Worm (Caenorhabditis elegans) whole organism, late embryonic: ENCODE measurements around the gene dpy-22.

ENCODE experiments used
- C08G9.2 ChIP-seq: sonication (generic microtip); optimal IDR thresholded peaks from 2 replicates; lab custom pipeline; 2016; ENCODE audit warnings: mild to moderate bottlenecking, missing genetic modification characterization, moderate library complexity, missing compliant biosample characterization
- F13H6.1 ChIP-seq: sonication (generic microtip); optimal IDR thresholded peaks from 2 replicates; lab custom pipeline; 2016; ENCODE audit warnings: missing genetic modification characterization, missing compliant biosample characterization
- K02D7.2 ChIP-seq: sonication (generic microtip); optimal IDR thresholded peaks from 2 replicates; lab custom pipeline; 2017; ENCODE audit warnings: mild to moderate bottlenecking, missing genetic modification characterization, missing compliant biosample characterization
- K09A11.1 ChIP-seq: sonication (generic microtip); optimal IDR thresholded peaks from 2 replicates; lab custom pipeline; 2017; ENCODE audit warnings: antibody characterized with exemption, mild to moderate bottlenecking, missing genetic modification characterization, missing compliant biosample characterization; ENCODE audit not compliant: insufficient read depth
- T23F11.4 ChIP-seq: fragments of 200-800 bp; sonication (Bioruptor generic); optimal IDR thresholded peaks from 2 replicates; lab custom pipeline; 2018; ENCODE audit warnings: mild to moderate bottlenecking, missing genetic modification characterization, missing compliant biosample characterization
- Y22D7AL.16 ChIP-seq: sonication (generic microtip); optimal IDR thresholded peaks from 2 replicates; lab custom pipeline; 2016; ENCODE audit warnings: missing genetic modification characterization, missing compliant biosample characterization
- ceh-2 ChIP-seq: sonication (generic microtip); optimal IDR thresholded peaks from 2 replicates; lab custom pipeline; 2016; ENCODE audit warnings: missing genotype, missing genetic modification characterization, missing compliant biosample characterization
- ceh-22 ChIP-seq: sonication (generic microtip); optimal IDR thresholded peaks from 2 replicates; lab custom pipeline; 2017; ENCODE audit warnings: missing biosample characterization, missing genetic modification characterization
- ceh-24 ChIP-seq: sonication (generic microtip); optimal IDR thresholded peaks from 2 replicates; lab custom pipeline; 2016; ENCODE audit warnings: mild to moderate bottlenecking, missing genetic modification characterization, missing compliant biosample characterization
- ceh-30 ChIP-seq: fragments of 150-350 bp; optimal IDR thresholded peaks from 2 replicates; lab custom pipeline; 2014; ENCODE audit warnings: missing biosample characterization, missing genetic modification characterization
- ceh-34 ChIP-seq: sonication (generic microtip); optimal IDR thresholded peaks from 2 replicates; lab custom pipeline; 2016; ENCODE audit warnings: mild to moderate bottlenecking, missing genetic modification characterization, missing compliant biosample characterization
- ceh-48 ChIP-seq: sonication (generic microtip); optimal IDR thresholded peaks from 2 replicates; lab custom pipeline; 2016; ENCODE audit warnings: missing genetic modification characterization, inconsistent platforms, missing compliant biosample characterization
- ceh-6 ChIP-seq: fragments of 200-800 bp; sonication (Bioruptor generic); optimal IDR thresholded peaks from 2 replicates; lab custom pipeline; 2018; ENCODE audit warnings: mild to moderate bottlenecking, missing genetic modification characterization, missing compliant biosample characterization
- ceh-9 ChIP-seq: sonication (generic microtip); optimal IDR thresholded peaks from 2 replicates; lab custom pipeline; 2016; ENCODE audit warnings: mild to moderate bottlenecking, missing genetic modification characterization, inconsistent platforms, missing compliant biosample characterization
- dmd-4 ChIP-seq: sonication (generic microtip); optimal IDR thresholded peaks from 2 replicates; lab custom pipeline; 2016; ENCODE audit warnings: borderline replicate concordance, missing genetic modification characterization, missing compliant biosample characterization
- dve-1 ChIP-seq: sonication (generic microtip); optimal IDR thresholded peaks from 2 replicates; lab custom pipeline; 2017; ENCODE audit warnings: antibody characterized with exemption, mild to moderate bottlenecking, missing genetic modification characterization, missing compliant biosample characterization
- elt-2 ChIP-seq: sonication (generic microtip); optimal IDR thresholded peaks from 2 replicates; lab custom pipeline; 2016; ENCODE audit warnings: missing genetic modification reagents, missing genetic modification characterization, missing compliant biosample characterization
- elt-4 ChIP-seq: sonication (generic microtip); optimal IDR thresholded peaks from 2 replicates; lab custom pipeline; 2016; ENCODE audit warnings: missing genetic modification characterization, missing compliant biosample characterization
- fax-1 ChIP-seq: sonication (generic microtip); optimal IDR thresholded peaks from 2 replicates; lab custom pipeline; 2016; ENCODE audit warnings: missing genotype, missing genetic modification characterization, missing compliant biosample characterization
- fkh-10 ChIP-seq: fragments of 150-350 bp; optimal IDR thresholded peaks from 2 replicates; lab custom pipeline; 2014; ENCODE audit warnings: missing biosample characterization, missing genetic modification reagents, missing genetic modification characterization
- fkh-6 ChIP-seq: sonication (generic microtip); optimal IDR thresholded peaks from 2 replicates; lab custom pipeline; 2016; ENCODE audit warnings: missing genetic modification characterization, missing compliant biosample characterization
- gmeb-2 ChIP-seq: sonication (generic microtip); optimal IDR thresholded peaks from 2 replicates; lab custom pipeline; 2016; ENCODE audit warnings: missing genetic modification characterization, inconsistent platforms, missing compliant biosample characterization
- hlh-13 ChIP-seq: fragments of 200-800 bp; sonication (Bioruptor generic); optimal IDR thresholded peaks from 2 replicates; lab custom pipeline; 2018; ENCODE audit warnings: mild to moderate bottlenecking, missing genetic modification characterization, missing compliant biosample characterization
- hlh-30 ChIP-seq: sonication (generic microtip); optimal IDR thresholded peaks from 2 replicates; lab custom pipeline; 2017; ENCODE audit warnings: antibody characterized with exemption, missing genetic modification characterization, missing compliant biosample characterization; ENCODE audit not compliant: insufficient read depth
- hlh-8 ChIP-seq: sonication (generic microtip); optimal IDR thresholded peaks from 2 replicates; lab custom pipeline; 2016; ENCODE audit warnings: missing genotype, missing genetic modification characterization, missing compliant biosample characterization
- lim-6 ChIP-seq: sonication (generic microtip); optimal IDR thresholded peaks from 2 replicates; lab custom pipeline; 2016; ENCODE audit warnings: missing genetic modification characterization, missing compliant biosample characterization
- lin-11 ChIP-seq: fragments of 200-800 bp; sonication (Bioruptor generic); optimal IDR thresholded peaks from 2 replicates; lab custom pipeline; 2018; ENCODE audit warnings: mild to moderate bottlenecking, missing genetic modification characterization, missing compliant biosample characterization
- nfya-1 ChIP-seq: sonication (generic microtip); optimal IDR thresholded peaks from 2 replicates; lab custom pipeline; 2017; ENCODE audit warnings: missing genetic modification characterization, mild to moderate bottlenecking, missing compliant biosample characterization, antibody characterized with exemption, moderate library complexity
- nhr-232 ChIP-seq: sonication (generic microtip); optimal IDR thresholded peaks from 2 replicates; lab custom pipeline; 2016; ENCODE audit warnings: missing genetic modification characterization, missing compliant biosample characterization
- pag-3 ChIP-seq: sonication (generic microtip); optimal IDR thresholded peaks from 2 replicates; lab custom pipeline; 2016; ENCODE audit warnings: missing compliant biosample characterization, missing genetic modification characterization, borderline replicate concordance
- pat-9 ChIP-seq: fragments of 200-800 bp; sonication (Bioruptor generic); optimal IDR thresholded peaks from 2 replicates; lab custom pipeline; 2018; ENCODE audit warnings: mild to moderate bottlenecking, missing genetic modification characterization, moderate library complexity, missing compliant biosample characterization
- pax-1 ChIP-seq: fragments of 150-350 bp; optimal IDR thresholded peaks from 2 replicates; lab custom pipeline; 2014; ENCODE audit warnings: missing biosample characterization, missing genetic modification characterization
- pha-2 ChIP-seq: sonication (generic microtip); optimal IDR thresholded peaks from 2 replicates; lab custom pipeline; 2017; ENCODE audit warnings: mild to moderate bottlenecking, missing genetic modification characterization, missing compliant biosample characterization
- pha-4 ChIP-seq: fragments of 150-350 bp; optimal IDR thresholded peaks from 2 replicates; lab custom pipeline; 2018; ENCODE audit warnings: missing biosample characterization, missing genetic modification reagents, missing genetic modification characterization
- pqm-1 ChIP-seq: sonication (generic microtip); optimal IDR thresholded peaks from 2 replicates; lab custom pipeline; 2016; ENCODE audit warnings: missing genetic modification characterization, missing compliant biosample characterization
- pros-1 ChIP-seq: fragments of 150-350 bp; optimal IDR thresholded peaks from 2 replicates; lab custom pipeline; 2014; ENCODE audit warnings: missing biosample characterization, missing genetic modification reagents, missing genetic modification characterization
- ref-2 ChIP-seq: sonication (generic microtip); optimal IDR thresholded peaks from 2 replicates; lab custom pipeline; 2016; ENCODE audit warnings: missing genetic modification characterization, missing compliant biosample characterization
- sox-4 ChIP-seq: sonication (generic microtip); optimal IDR thresholded peaks from 2 replicates; lab custom pipeline; 2017; ENCODE audit warnings: mild to moderate bottlenecking, missing genetic modification characterization, inconsistent platforms, missing compliant biosample characterization
- tbx-7 ChIP-seq: sonication (generic microtip); optimal IDR thresholded peaks from 2 replicates; lab custom pipeline; 2016; ENCODE audit warnings: missing genotype, missing genetic modification characterization, missing compliant biosample characterization
- ttx-3 ChIP-seq: sonication (generic microtip); optimal IDR thresholded peaks from 2 replicates; lab custom pipeline; 2016; ENCODE audit warnings: missing genetic modification reagents, missing genetic modification characterization, missing compliant biosample characterization
- unc-3 ChIP-seq, 2 experiments: fragments of 200-800 bp in 1 of 2; sonication (Bioruptor generic) in 1 of 2; sonication (generic microtip) in 1 of 2; conservative IDR thresholded peaks in 1 of 2; optimal IDR thresholded peaks in 1 of 2; 2 replicates each; pipeline versions ENCODE4 v1.3.6 to Lab custom; 2016 to 2022; ENCODE audit warnings: missing compliant biosample characterization in 2 of 2, missing genetic modification characterization in 2 of 2, missing genetic modification reagents in 1 of 2
- unc-42 ChIP-seq: sonication (generic microtip); optimal IDR thresholded peaks from 2 replicates; lab custom pipeline; 2016; ENCODE audit warnings: missing genotype, missing genetic modification characterization, missing compliant biosample characterization
- zip-5 ChIP-seq: sonication (generic microtip); optimal IDR thresholded peaks from 2 replicates; lab custom pipeline; 2016; ENCODE audit warnings: missing genetic modification characterization, missing compliant biosample characterization

The dpy-22 gene

DNA sequence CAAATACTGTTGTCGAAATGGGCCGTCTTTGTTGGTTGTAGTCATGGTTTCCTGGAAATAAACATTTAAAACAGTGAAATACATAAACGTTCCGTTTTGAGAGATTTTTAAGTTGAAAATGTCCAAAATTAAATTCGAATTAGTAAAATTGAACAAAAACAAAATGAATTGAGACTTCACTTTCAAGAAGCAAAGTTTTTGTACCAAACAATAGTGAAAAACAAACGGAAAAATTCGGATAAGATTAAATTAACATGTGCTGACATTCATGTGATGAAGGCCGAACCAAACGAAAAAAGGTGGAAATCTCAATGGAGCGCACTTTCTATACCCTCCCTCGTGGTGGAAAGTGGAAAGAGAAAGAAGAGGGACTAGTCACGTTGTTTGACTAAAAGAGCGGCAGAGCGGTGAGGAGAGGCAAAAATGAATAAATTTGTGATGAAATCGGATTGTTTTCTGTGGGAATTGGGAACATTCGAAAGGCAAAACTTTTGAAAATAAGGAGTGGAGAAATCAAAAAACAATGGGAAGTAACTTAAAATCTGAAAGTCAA lies 16.0 kb upstream of the dpy-22 start, which contains the start of gene ipla-2 (continued):
- TF ChIP-seq C08G9.2 (tag; lab: Kevin White, UChicago) (no peak), lin-11 (tag; lab: Kevin White, UChicago) (no peak), fkh-10 (GFP tag; lab: Kevin White, UChicago) (no peak), ceh-34 (tag; lab: Kevin White, UChicago) (no peak), fkh-6 (tag; lab: Kevin White, UChicago) (no peak), ceh-24 (tag; lab: Kevin White, UChicago) (no peak), hlh-8 (tag; lab: Kevin White, UChicago) (no peak), pros-1 (tag; lab: Kevin White, UChicago) (no peak), ceh-9 (no peak), elt-2 (tag; lab: Kevin White, UChicago) (no peak), F13H6.1 (tag; lab: Kevin White, UChicago) (no peak), sox-4 (tag; lab: Kevin White, UChicago) (no peak), tbx-7 (tag; lab: Kevin White, UChicago) (no peak), pag-3 (tag; lab: Kevin White, UChicago) (no peak), fax-1 (tag; lab: Kevin White, UChicago) (no peak), K02D7.2 (no peak), ceh-22 (tag; lab: Kevin White, UChicago) (no peak), dmd-4 (tag; lab: Kevin White, UChicago) (no peak), ceh-30 (no peak), pha-2 (no peak), Y22D7AL.16 (no peak), hlh-13 (GFP tag; lab: Kevin White, UChicago) (no peak), pat-9 (tag; lab: Kevin White, UChicago) (no peak), dve-1 (tag; lab: Kevin White, UChicago) (no peak), pax-1 (no peak), ceh-48 (tag; lab: Kevin White, UChicago) (no peak), pha-4 (tag; lab: Kevin White, UChicago) (no peak), nhr-232 (tag; lab: Kevin White, UChicago) (no peak), ceh-2 (tag; lab: Kevin White, UChicago) (no peak), unc-3 (GFP tag; conservative IDR thresholded peaks at IDR 0.05; lab: Robert Waterston, UW) (no peak), unc-3 (tag; optimal IDR thresholded peaks at IDR 0.05; lab: Kevin White, UChicago) (no peak), ceh-6 (GFP tag; lab: Kevin White, UChicago) (no peak), ref-2 (tag; lab: Kevin White, UChicago) (no peak), unc-42 (tag; lab: Kevin White, UChicago) (peak; percentile 87), nfya-1 (tag; lab: Kevin White, UChicago) (peak; percentile 6), ttx-3 (tag; lab: Kevin White, UChicago) (no peak), T23F11.4 (no peak), elt-4 (tag; lab: Kevin White, UChicago) (no peak), lim-6 (tag; lab: Kevin White, UChicago) (no peak), hlh-30 (tag; lab: Kevin White, UChicago) (peak; percentile 95), K09A11.1 (tag; lab: Kevin White, UChicago) (no peak), pqm-1 (tag; lab: Kevin White, UChicago) (no peak), zip-5 (tag; lab: Kevin White, UChicago) (no peak), gmeb-2 (tag; lab: Kevin White, UChicago) (no peak)
